Worm (Caenorhabditis elegans) whole organism, late embryonic: ENCODE results near the gene smu-2.
"Not testable (repeated sequence)": the region's sequence is repeated elsewhere in the genome, so short reads cannot be mapped to it uniquely, and the experiment has no call there.

Source experiments
- ama-1 ChIP-seq: fragments of 150-350 bp; optimal IDR thresholded peaks from 2 replicates; lab custom pipeline; 2014
- ceh-30 ChIP-seq: fragments of 150-350 bp; optimal IDR thresholded peaks from 2 replicates; lab custom pipeline; 2014; ENCODE audit warnings: missing biosample characterization, missing genetic modification characterization
- pag-3 ChIP-seq: sonication (generic microtip); optimal IDR thresholded peaks from 2 replicates; lab custom pipeline; 2016; ENCODE audit warnings: missing compliant biosample characterization, missing genetic modification characterization, borderline replicate concordance
- pha-4 ChIP-seq: fragments of 150-350 bp; optimal IDR thresholded peaks from 2 replicates; lab custom pipeline; 2018; ENCODE audit warnings: missing biosample characterization, missing genetic modification reagents, missing genetic modification characterization
- sox-2 ChIP-seq: fragments of 200-800 bp; sonication (Bioruptor generic); IDR thresholded peaks from 2 replicates; pipeline ENCODE4 v1.3.6; 2022; ENCODE audit warnings: missing genetic modification reagents, missing genetic modification characterization, missing compliant biosample characterization

DNA sequence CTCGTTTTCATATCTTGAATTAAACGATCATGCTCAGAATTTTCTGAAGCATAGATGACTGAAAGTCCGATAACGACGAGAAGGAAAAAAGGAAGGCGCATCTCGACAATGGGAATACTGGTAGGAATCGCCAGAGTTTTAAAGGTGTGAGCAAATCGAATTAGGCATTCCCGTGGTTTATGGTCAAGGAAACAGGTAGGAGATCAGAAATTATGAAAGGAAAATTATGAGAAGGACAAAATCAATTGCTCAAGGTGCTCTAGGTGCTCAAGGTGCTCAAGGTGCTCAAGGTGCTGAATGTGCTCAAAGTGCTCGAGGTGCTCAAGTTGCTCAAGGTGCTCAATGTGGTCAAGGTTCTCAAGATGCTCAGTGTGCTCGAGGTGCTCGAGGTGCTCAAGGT, 17.6 kb upstream of the smu-2 start, which contains the start of gene C16C8.10:
- not testable (repeated sequence) for TF ChIP-seq ceh-30 (tag; lab: Kevin White, UChicago); pha-4 (tag; lab: Kevin White, UChicago); sox-2 (GFP tag; lab: Robert Waterston, UW); pag-3 (tag; lab: Kevin White, UChicago); ama-1 (lab: Kevin White, UChicago)
